Fruit fly (Drosophila melanogaster) whole organism, wandering third instar larva: ENCODE data around the gene Tsc1.

Source experiments
- Abd-B ChIP-seq: fragments of >200 bp; optimal IDR thresholded peaks from 2 replicates; lab custom pipeline; 2017; ENCODE audit warnings: missing biosample characterization, missing genetic modification characterization
- CG32264 ChIP-seq: fragments of 200-800 bp; sonication (Bioruptor generic); optimal IDR thresholded peaks from 2 replicates; lab custom pipeline; 2016; ENCODE audit warnings: missing biosample characterization, missing genetic modification characterization
- CG9705 ChIP-seq: fragments of 200-800 bp; sonication (Bioruptor generic); optimal IDR thresholded peaks from 2 replicates; lab custom pipeline; 2018; ENCODE audit warnings: missing biosample characterization, mild to moderate bottlenecking, missing genetic modification characterization
- CrebA ChIP-seq: fragments of 200-800 bp; sonication (Bioruptor generic); optimal IDR thresholded peaks from 2 replicates; lab custom pipeline; 2016; ENCODE audit warnings: missing biosample characterization, mild to moderate bottlenecking, missing genetic modification characterization, borderline replicate concordance
- Dfd ChIP-seq: fragments of >200 bp; optimal IDR thresholded peaks from 2 replicates; lab custom pipeline; 2017; ENCODE audit warnings: missing biosample characterization, missing genetic modification characterization
- Dif ChIP-seq: fragments of 200-275, 200-300 bp; sonication (Bioruptor generic); optimal IDR thresholded peaks from 2 replicates; lab custom pipeline; 2018; ENCODE audit warnings: missing biosample characterization, missing genetic modification characterization; ENCODE audit not compliant: partially characterized antibody
- GATAd ChIP-seq: sonication (Bioruptor generic); optimal IDR thresholded peaks from 2 replicates; lab custom pipeline; 2016; ENCODE audit warnings: missing biosample characterization, missing genetic modification characterization
- HLH106 ChIP-seq: fragments of 200-800 bp; optimal IDR thresholded peaks from 3 replicates; lab custom pipeline; 2019; ENCODE audit warnings: missing biosample characterization, mild to moderate bottlenecking, missing genetic modification characterization, moderate library complexity
- Hnf4 ChIP-seq: fragments of 200-800 bp; sonication (Bioruptor generic); optimal IDR thresholded peaks from 2 replicates; lab custom pipeline; 2016; ENCODE audit warnings: missing biosample characterization, mild to moderate bottlenecking, missing genetic modification characterization
- Hr78 ChIP-seq: fragments of >200 bp; optimal IDR thresholded peaks from 2 replicates; lab custom pipeline; 2017; ENCODE audit warnings: missing biosample characterization, missing genetic modification characterization
- Hr83 ChIP-seq: fragments of 200-300 bp; sonication (Bioruptor generic); optimal IDR thresholded peaks from 2 replicates; lab custom pipeline; 2016; ENCODE audit warnings: missing biosample characterization, mild to moderate bottlenecking, missing genetic modification characterization, moderate library complexity; ENCODE audit not compliant: poor library complexity, severe bottlenecking
- Jra ChIP-seq: sonication (Bioruptor generic); optimal IDR thresholded peaks from 2 replicates; lab custom pipeline; 2016; ENCODE audit warnings: missing biosample characterization, missing genetic modification characterization
- Mio ChIP-seq: sonication (Bioruptor generic); optimal IDR thresholded peaks from 2 replicates; lab custom pipeline; 2016; ENCODE audit warnings: missing biosample characterization, missing genetic modification characterization
- Myc ChIP-seq: fragments of >200 bp; optimal IDR thresholded peaks from 2 replicates; lab custom pipeline; 2017
- N ChIP-seq: fragments of >200 bp; optimal IDR thresholded peaks from 2 replicates; lab custom pipeline; 2018; ENCODE audit warnings: missing biosample characterization, missing external identifiers, missing genetic modification characterization
- OdsH ChIP-seq: fragments of 200-800 bp; sonication (Bioruptor generic); optimal IDR thresholded peaks from 2 replicates; lab custom pipeline; 2016; ENCODE audit warnings: missing biosample characterization, mild to moderate bottlenecking, missing genetic modification characterization
- Rel ChIP-seq, 2 experiments: fragments of 200-800 bp; sonication (Bioruptor generic) in 1 of 2; optimal IDR thresholded peaks; 2 replicates in 1 of 2; 3 replicates in 1 of 2; lab custom pipeline; 2016 to 2019; ENCODE audit warnings: mild to moderate bottlenecking in 2 of 2, missing biosample characterization in 2 of 2, missing genetic modification characterization in 2 of 2, moderate library complexity in 1 of 2
- Sp1 ChIP-seq: fragments of 200-800 bp; sonication (Bioruptor generic); optimal IDR thresholded peaks from 3 replicates; lab custom pipeline; 2019; ENCODE audit warnings: missing biosample characterization, mild to moderate bottlenecking, missing genetic modification characterization, moderate library complexity
- Vsx2 ChIP-seq: fragments of 200-300, 225-300 bp; sonication (Bioruptor generic); optimal IDR thresholded peaks from 2 replicates; lab custom pipeline; 2018; ENCODE audit warnings: missing biosample characterization, missing genetic modification characterization; ENCODE audit not compliant: partially characterized antibody
- br ChIP-seq: fragments of 200-800 bp; sonication (Bioruptor generic); optimal IDR thresholded peaks from 2 replicates; lab custom pipeline; 2016; ENCODE audit warnings: missing biosample characterization, missing genetic modification characterization
- brk ChIP-seq: fragments of 200-800 bp; sonication (Bioruptor generic); optimal IDR thresholded peaks from 2 replicates; lab custom pipeline; 2016; ENCODE audit warnings: missing biosample characterization, mild to moderate bottlenecking, missing genetic modification characterization
- dl ChIP-seq, 2 experiments: fragments of 175-275, 200-275 bp in 1 of 2; fragments of 200-275 bp in 1 of 2; sonication (Bioruptor generic); optimal IDR thresholded peaks; lab custom pipeline; 2018; ENCODE audit warnings: mild to moderate bottlenecking in 2 of 2, missing biosample characterization in 2 of 2, missing genetic modification characterization in 2 of 2, moderate library complexity in 2 of 2; ENCODE audit not compliant: partially characterized antibody in 2 of 2, insufficient read depth in 1 of 2
- dmrt93B ChIP-seq: fragments of 200-800 bp; sonication (Bioruptor generic); optimal IDR thresholded peaks from 2 replicates; lab custom pipeline; 2018; ENCODE audit warnings: missing biosample characterization, mild to moderate bottlenecking, missing genetic modification characterization
- dsf ChIP-seq: sonication (Bioruptor generic); optimal IDR thresholded peaks from 2 replicates; lab custom pipeline; 2016; ENCODE audit warnings: missing biosample characterization, missing genetic modification characterization, borderline replicate concordance
- ey ChIP-seq: fragments of 200-800 bp; sonication (Bioruptor generic); optimal IDR thresholded peaks from 2 replicates; lab custom pipeline; 2016; ENCODE audit warnings: missing biosample characterization, missing genetic modification characterization
- foxo ChIP-seq, 2 experiments: fragments of 200-800 bp; sonication (Bioruptor generic); optimal IDR thresholded peaks; 2 replicates in 1 of 2; 3 replicates in 1 of 2; lab custom pipeline; 2016 to 2017; ENCODE audit warnings: missing biosample characterization in 2 of 2, missing genetic modification characterization in 2 of 2
- fru ChIP-seq: fragments of 200-800 bp; sonication (Bioruptor generic); optimal IDR thresholded peaks from 3 replicates; lab custom pipeline; 2016; ENCODE audit warnings: missing biosample characterization, mild to moderate bottlenecking, missing genetic modification characterization
- h ChIP-seq: fragments of 200-800 bp; sonication (Bioruptor generic); optimal IDR thresholded peaks from 3 replicates; lab custom pipeline; 2016; ENCODE audit warnings: missing biosample characterization, mild to moderate bottlenecking, missing genetic modification characterization
- jim ChIP-seq: fragments of 175-275, 200-325 bp; sonication (Bioruptor generic); optimal IDR thresholded peaks from 2 replicates; lab custom pipeline; 2016; ENCODE audit warnings: missing biosample characterization, mild to moderate bottlenecking, missing genetic modification characterization
- lola ChIP-seq: fragments of >200 bp; optimal IDR thresholded peaks from 2 replicates; lab custom pipeline; 2017; ENCODE audit warnings: missing biosample characterization, missing genetic modification characterization
- pan ChIP-seq: fragments of >200 bp; optimal IDR thresholded peaks from 2 replicates; lab custom pipeline; 2017
- psq ChIP-seq: fragments of 200-800 bp; sonication (Bioruptor generic); optimal IDR thresholded peaks from 3 replicates; lab custom pipeline; 2017; ENCODE audit warnings: missing biosample characterization, mild to moderate bottlenecking, missing genetic modification characterization, moderate library complexity
- rgr ChIP-seq: fragments of 200-800 bp; sonication (Bioruptor generic); optimal IDR thresholded peaks from 3 replicates; lab custom pipeline; 2016; ENCODE audit warnings: missing biosample characterization, mild to moderate bottlenecking, missing genetic modification characterization
- sage ChIP-seq: fragments of 200-800 bp; sonication (Bioruptor generic); optimal IDR thresholded peaks from 2 replicates; lab custom pipeline; 2016; ENCODE audit warnings: missing biosample characterization, mild to moderate bottlenecking, missing genetic modification characterization
- sv ChIP-seq: fragments of 200-800 bp; sonication (Bioruptor generic); optimal IDR thresholded peaks from 3 replicates; lab custom pipeline; 2016; ENCODE audit warnings: missing biosample characterization, missing genetic modification characterization
- tai ChIP-seq: sonication (Bioruptor generic); optimal IDR thresholded peaks from 2 replicates; lab custom pipeline; 2016; ENCODE audit warnings: missing biosample characterization, missing genetic modification characterization
- usp ChIP-seq: fragments of >200 bp; optimal IDR thresholded peaks from 2 replicates; lab custom pipeline; 2017; ENCODE audit warnings: missing biosample characterization, missing genetic modification characterization
- woc ChIP-seq: sonication (Bioruptor generic); optimal IDR thresholded peaks from 2 replicates; lab custom pipeline; 2016; ENCODE audit warnings: missing biosample characterization, mild to moderate bottlenecking, missing genetic modification characterization

Gene Tsc1

dm6 chr3R:24162774-24163555 is 32.9 kb downstream of the Tsc1 start, which contains the start of gene mRpS24:
Gene mRpS24, minus strand, starts transcription at chr3R:24163545.
- TF ChIP-seq ey (GFP tag; lab: Kevin White, UChicago) (no peak), pan (lab: Kevin White, UChicago) (no peak), N (no peak), Mio (no peak), Vsx2 (GFP tag; lab: Kevin White, UChicago) (no peak), Abd-B (GFP tag; lab: Kevin White, UChicago) (no peak), lola (no peak), h (GFP tag; lab: Kevin White, UChicago) (no peak), sage (GFP tag; lab: Kevin White, UChicago) (no peak), Jra (GFP tag; lab: Kevin White, UChicago) (no peak), Hr78 (GFP tag; lab: Kevin White, UChicago) (no peak), Rel (GFP tag; optimal IDR thresholded peaks at IDR 0.05; lab: Kevin White, UChicago) (no peak), Rel (tag; optimal IDR thresholded peaks at IDR 0.05; lab: Kevin White, UChicago) (no peak), usp (no peak), dl (GFP tag; optimal IDR thresholded peaks at IDR 0.05; lab: Kevin White, UChicago; ENCODE audit: insufficient read depth in 1 of 2, partially characterized antibody in 2 of 2) (no peak), woc (GFP tag; lab: Kevin White, UChicago) (no peak), dsf (no peak)

- TF ChIP-seq usp (no peak), CrebA (no peak), N (no peak), ey (GFP tag; lab: Kevin White, UChicago) (peak; percentile 42), fru (GFP tag; lab: Kevin White, UChicago) (peak; percentile 59), CG32264 (GFP tag; lab: Kevin White, UChicago) (no peak), OdsH (peak; percentile 17), Hnf4 (GFP tag; lab: Kevin White, UChicago) (no peak), pan (lab: Kevin White, UChicago) (no peak), Abd-B (GFP tag; lab: Kevin White, UChicago) (no peak), sv (GFP tag; lab: Kevin White, UChicago) (peak; percentile 4), Dif (GFP tag; lab: Kevin White, UChicago) (no peak), Myc (lab: Kevin White, UChicago) (peak; percentile 90), Hr78 (GFP tag; lab: Kevin White, UChicago) (no peak), Sp1 (GFP tag; lab: Kevin White, UChicago) (peak; percentile 69), HLH106 (tag; lab: Kevin White, UChicago) (peak; percentile 76), woc (GFP tag; lab: Kevin White, UChicago) (peak; percentile 73), foxo (GFP tag; optimal IDR thresholded peaks at IDR 0.05; lab: Kevin White, UChicago) (peak in 1 of 2 experiments; percentile 62), Jra (GFP tag; lab: Kevin White, UChicago) (peak; percentile 38), rgr (GFP tag; lab: Kevin White, UChicago) (peak; percentile 54), dsf (peak; percentile 51), Mio (no peak), Vsx2 (GFP tag; lab: Kevin White, UChicago) (no peak), psq (GFP tag; lab: Kevin White, UChicago) (peak; percentile 56), lola (no peak), brk (GFP tag; lab: Kevin White, UChicago) (no peak), dl (GFP tag; optimal IDR thresholded peaks at IDR 0.05; lab: Kevin White, UChicago; ENCODE audit: insufficient read depth in 1 of 2, partially characterized antibody in 2 of 2) (no peak), br (GFP tag; lab: Kevin White, UChicago) (peak; percentile 52), Hr83 (GFP tag; lab: Kevin White, UChicago) (no peak), Dfd (GFP tag; lab: Kevin White, UChicago) (no peak), jim (GFP tag; lab: Kevin White, UChicago) (no peak), GATAd (GFP tag; lab: Kevin White, UChicago) (no peak), sage (GFP tag; lab: Kevin White, UChicago) (no peak), tai (GFP tag; lab: Kevin White, UChicago) (no peak), h (GFP tag; lab: Kevin White, UChicago) (peak; percentile 58), dmrt93B (GFP tag; lab: Kevin White, UChicago) (peak; percentile 34), Rel (GFP tag; optimal IDR thresholded peaks at IDR 0.05; lab: Kevin White, UChicago) (no peak), Rel (tag; optimal IDR thresholded peaks at IDR 0.05; lab: Kevin White, UChicago) (no peak), CG9705 (peak; percentile 42)
Measured at dm6 chr3R:24163556-24164022, 33.5 kb downstream of the Tsc1 start, which contains the start of gene Apc2. Gene Apc2, plus strand, starts transcription at chr3R:24163966.
